Worm (Caenorhabditis elegans): ENCODE measurements around the gene D1086.8.

Gene D1086.8

DNA sequence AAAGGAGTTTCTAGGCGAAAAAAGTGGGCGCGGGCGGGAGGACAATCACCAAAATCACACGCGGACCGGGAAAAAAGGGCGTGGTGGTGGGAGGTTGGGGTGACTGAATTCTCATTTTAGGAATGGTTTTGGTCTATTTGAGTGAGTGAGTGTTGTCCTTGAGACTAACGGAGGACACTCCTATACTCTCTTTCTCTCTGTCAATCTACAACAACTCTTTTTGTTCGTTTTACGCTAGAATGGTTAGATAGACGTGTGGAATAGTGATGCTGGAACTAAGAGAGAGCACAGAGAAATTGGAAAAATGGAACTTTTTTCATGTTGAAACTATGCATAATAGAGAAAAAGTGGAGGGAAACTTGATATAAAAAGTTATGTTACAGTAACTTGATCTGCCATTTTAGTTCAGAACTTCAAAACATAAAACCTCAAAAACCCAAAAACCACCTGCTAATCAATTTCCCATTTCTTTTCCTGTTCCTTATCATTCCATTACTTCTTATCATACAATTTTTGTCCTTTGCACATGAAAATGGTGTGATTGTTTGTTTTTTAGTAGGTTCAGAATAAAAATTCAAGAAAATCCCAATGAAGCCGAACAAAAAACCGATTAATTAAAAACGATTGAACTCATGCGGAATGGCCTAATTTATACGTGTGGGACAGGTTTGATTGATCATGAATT, 41.0 kb downstream of the D1086.8 start (continued):
- no peak for TF ChIP-seq ZK546.5 (tag; optimal IDR thresholded peaks at IDR 0.05)
- peak; percentile 57 for TF ChIP-seq nhr-28 (tag; optimal IDR thresholded peaks at IDR 0.05)
- TF ChIP-seq dpl-1 (GFP tag; optimal IDR thresholded peaks at IDR 0.05), result no peak
- TF ChIP-seq daf-19 (GFP tag; conservative IDR thresholded peaks at IDR 0.05), result no peak
- TF ChIP-seq nhr-6 (tag; optimal IDR thresholded peaks at IDR 0.05), result no peak
- no peak for TF ChIP-seq lsy-2 (tag; optimal IDR thresholded peaks at IDR 0.05)
- TF ChIP-seq fkh-10 (GFP tag; optimal IDR thresholded peaks at IDR 0.05), result no peak
- TF ChIP-seq ceh-62 (tag; optimal IDR thresholded peaks at IDR 0.05), result no peak
- TF ChIP-seq ceh-82 (tag; optimal IDR thresholded peaks at IDR 0.05), result no peak
- TF ChIP-seq pha-4 (GFP tag; IDR thresholded peaks at IDR 0.05), result no peak
- no peak for TF ChIP-seq pha-4 (tag; optimal IDR thresholded peaks at IDR 0.05)
- TF ChIP-seq pqm-1 (tag; optimal IDR thresholded peaks at IDR 0.05), result peak; percentile 91
- TF ChIP-seq mep-1 (tag; optimal IDR thresholded peaks at IDR 0.05), result no peak
- no peak for TF ChIP-seq ama-1 (optimal IDR thresholded peaks at IDR 0.05)
- TF ChIP-seq hif-1 (tag; optimal IDR thresholded peaks at IDR 0.05), result no peak
- peak; percentile 72 for TF ChIP-seq dmd-6 (GFP tag; IDR thresholded peaks at IDR 0.05)
- no peak for TF ChIP-seq aly-2 (tag; optimal IDR thresholded peaks at IDR 0.05)
- no peak for TF ChIP-seq tag-97 (GFP tag; IDR thresholded peaks at IDR 0.05)
- no peak for TF ChIP-seq dmd-9 (GFP tag; IDR thresholded peaks at IDR 0.05)
- no peak for TF ChIP-seq snpc-1.2 (GFP tag; IDR thresholded peaks at IDR 0.05)
- no peak for TF ChIP-seq arid-1 (GFP tag; conservative IDR thresholded peaks at IDR 0.05)
- no peak for TF ChIP-seq daf-16 (GFP tag; optimal IDR thresholded peaks at IDR 0.05)
- peak; percentile 58 for TF ChIP-seq daf-16 (tag; optimal IDR thresholded peaks at IDR 0.05)
- TF ChIP-seq ceh-32 (tag; optimal IDR thresholded peaks at IDR 0.05; ENCODE audit: poor library complexity), result no peak
- TF ChIP-seq unc-39 (tag; optimal IDR thresholded peaks at IDR 0.05), result no peak
- TF ChIP-seq T20F7.1 (GFP tag; optimal IDR thresholded peaks at IDR 0.05), result no peak
- no peak for TF ChIP-seq attf-4 (tag; optimal IDR thresholded peaks at IDR 0.05)
- TF ChIP-seq R02D3.7 (tag; optimal IDR thresholded peaks at IDR 0.05), result no peak
- no peak for TF ChIP-seq mxl-2 (GFP tag; conservative IDR thresholded peaks at IDR 0.05)
- TF ChIP-seq nhr-77 (tag; optimal IDR thresholded peaks at IDR 0.05), result peak; percentile 48

ce11 chrV:14136152-14136551, 42.2 kb downstream of the D1086.8 start:
- TF ChIP-seq nhr-102 (tag; optimal IDR thresholded peaks at IDR 0.05), result peak; percentile 4
- TF ChIP-seq saeg-2 (GFP tag; IDR thresholded peaks at IDR 0.05), result no peak
- peak; percentile 58 for TF ChIP-seq rbr-2 (tag; optimal IDR thresholded peaks at IDR 0.05)
- TF ChIP-seq spr-1 (tag; optimal IDR thresholded peaks at IDR 0.05), result no peak
- TF ChIP-seq unc-39 (tag; optimal IDR thresholded peaks at IDR 0.05), result no peak
- no peak for TF ChIP-seq R02D3.7 (tag; optimal IDR thresholded peaks at IDR 0.05)
- TF ChIP-seq ztf-11 (tag; optimal IDR thresholded peaks at IDR 0.05), result no peak
- TF ChIP-seq mdt-29 (GFP tag; IDR thresholded peaks at IDR 0.05), result no peak
- peak; percentile 33 to 69 for TF ChIP-seq lsy-2 (tag; optimal IDR thresholded peaks at IDR 0.05)
- no peak for TF ChIP-seq sdz-12 (GFP tag; optimal IDR thresholded peaks at IDR 0.05)
- TF ChIP-seq fkh-10 (GFP tag; optimal IDR thresholded peaks at IDR 0.05), result no peak
- no peak for TF ChIP-seq cey-2 (tag; optimal IDR thresholded peaks at IDR 0.05; ENCODE audit: borderline replicate concordance, insufficient read depth)
- peak; percentile 54 for TF ChIP-seq nhr-11 (tag; optimal IDR thresholded peaks at IDR 0.05)
- no peak for TF ChIP-seq ces-1 (GFP tag; optimal IDR thresholded peaks at IDR 0.05)
- TF ChIP-seq pha-4 (GFP tag; IDR thresholded peaks at IDR 0.05), result no peak
- TF ChIP-seq pha-4 (tag; optimal IDR thresholded peaks at IDR 0.05), result peak; percentile 67
- no peak for TF ChIP-seq jun-1 (tag; optimal IDR thresholded peaks at IDR 0.05)
- no peak for TF ChIP-seq zfp-2 (tag; optimal IDR thresholded peaks at IDR 0.05)
- no peak for TF ChIP-seq ctbp-1 (GFP tag; IDR thresholded peaks at IDR 0.05)
- no peak for TF ChIP-seq zip-11 (GFP tag; IDR thresholded peaks at IDR 0.05)
- no peak for TF ChIP-seq zag-1 (tag; optimal IDR thresholded peaks at IDR 0.05)
- no peak for TF ChIP-seq D1046.2 (GFP tag; IDR thresholded peaks at IDR 0.05)
- no peak for TF ChIP-seq nhr-10 (tag; optimal IDR thresholded peaks at IDR 0.05)
- TF ChIP-seq ZK546.5 (tag; optimal IDR thresholded peaks at IDR 0.05), result no peak
- TF ChIP-seq lin-38 (GFP tag; IDR thresholded peaks at IDR 0.05), result 0 out of 2 replicates have a peak, but pooled peaks have one; percentile 27
- peak; percentile 54 for TF ChIP-seq mes-2 (tag; optimal IDR thresholded peaks at IDR 0.05; ENCODE audit: poor library complexity, severe bottlenecking)
- TF ChIP-seq unc-130 (GFP tag; optimal IDR thresholded peaks at IDR 0.05), result no peak
- no peak for TF ChIP-seq gei-8 (GFP tag; optimal IDR thresholded peaks at IDR 0.05)
- TF ChIP-seq php-3 (GFP tag; IDR thresholded peaks at IDR 0.05), result no peak
